Worm (Caenorhabditis elegans) whole organism, L4 larva: Measurements from ENCODE around the gene sru-44.

Experiments used
- daf-19 ChIP-seq: fragments of 200-800 bp; sonication (Bioruptor generic); conservative IDR thresholded peaks from 2 replicates; pipeline ENCODE4 v1.3.6; 2022; ENCODE audit warnings: missing genetic modification characterization, missing compliant biosample characterization
- dve-1 ChIP-seq: sonication (generic microtip); optimal IDR thresholded peaks from 2 replicates; lab custom pipeline; 2017; ENCODE audit warnings: antibody characterized with exemption, mild to moderate bottlenecking, missing genetic modification characterization, missing compliant biosample characterization; ENCODE audit not compliant: insufficient read depth
- lim-7 ChIP-seq: fragments of 200-800 bp; sonication (Bioruptor generic); IDR thresholded peaks from 2 replicates; pipeline ENCODE4 v1.3.6; 2022; ENCODE audit warnings: missing genetic modification characterization, missing compliant biosample characterization
- sdz-12 ChIP-seq: fragments of 200-800 bp; sonication (Bioruptor generic); optimal IDR thresholded peaks from 2 replicates; lab custom pipeline; 2018; ENCODE audit warnings: mild to moderate bottlenecking, missing genetic modification characterization, missing compliant biosample characterization
- set-16 ChIP-seq: fragments of 200-800 bp; sonication (Bioruptor generic); IDR thresholded peaks from 2 replicates; pipeline ENCODE4 v1.3.6; 2022; ENCODE audit warnings: missing genetic modification reagents, missing genetic modification characterization, missing compliant biosample characterization
- zag-1 ChIP-seq: fragments of 150-350 bp; optimal IDR thresholded peaks from 2 replicates; lab custom pipeline; 2014; ENCODE audit warnings: missing biosample characterization, missing genetic modification characterization

- no peak for TF ChIP-seq daf-19 (GFP tag; lab: Robert Waterston, UW)
- TF ChIP-seq zag-1 = no peak
- TF ChIP-seq lim-7 (GFP tag; lab: Robert Waterston, UW) = no peak
- TF ChIP-seq sdz-12 (GFP tag; lab: Kevin White, UChicago) = no peak
- TF ChIP-seq set-16 (GFP tag; lab: Robert Waterston, UW) = no peak
- no peak for TF ChIP-seq dve-1
Observed at ce11 chrV:16445676-16446075, 22.1 kb downstream of the sru-44 start, which contains the start of gene T08G3.6.
